Fruit fly (Drosophila melanogaster): ENCODE data around the gene sa.

DNA sequence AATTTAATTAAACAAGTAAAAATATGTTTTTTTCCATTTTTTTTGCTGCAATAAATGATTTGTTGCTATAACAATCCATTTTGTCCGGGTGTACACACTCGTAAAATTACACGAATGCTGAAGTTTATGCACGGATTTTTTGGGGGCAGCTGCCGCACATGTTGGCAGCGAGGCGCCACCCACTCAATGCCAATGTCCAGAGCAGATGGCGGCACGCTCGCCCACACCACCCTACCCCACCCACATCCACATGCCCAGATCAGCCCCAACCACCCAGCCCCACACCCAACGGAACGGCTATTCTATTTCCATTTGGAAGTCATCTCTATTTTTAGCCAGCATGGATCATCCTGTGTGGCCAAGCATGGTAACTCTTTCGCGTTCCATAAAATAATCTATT is 26.4 kb downstream of the sa start:
- TF ChIP-seq Myc (optimal IDR thresholded peaks at IDR 0.05): no peak
- TF ChIP-seq h (optimal IDR thresholded peaks at IDR 0.05): no peak
- no peak for TF ChIP-seq Sin3A (optimal IDR thresholded peaks at IDR 0.05)

Data from Kc167 (cell line).